Worm (Caenorhabditis elegans) whole organism, dauer: ENCODE measurements around the gene ZK721.3.

Source experiments
- unc-62 ChIP-seq: sonication (generic microtip); optimal IDR thresholded peaks from 2 replicates; lab custom pipeline; 2017; ENCODE audit warnings: missing biosample characterization, missing genetic modification reagents, missing genetic modification characterization

ZK721.3 gene

ce11 chrX:8811916-8812315 lies 27.6 kb downstream of the ZK721.3 start, which contains the start of gene cnnm-2:
cnnm-2 (plus strand) TSS chrX:8812105.
- TF ChIP-seq unc-62 (GFP tag; lab: Kevin White, UChicago): no peak

- no peak for TF ChIP-seq unc-62 (GFP tag; lab: Kevin White, UChicago)
Observed at ce11 chrX:8817929-8818328, 33.6 kb downstream of the ZK721.3 start.

ce11 chrX:8819815-8820415 lies 35.6 kb downstream of the ZK721.3 start:
- no peak for TF ChIP-seq unc-62 (GFP tag; lab: Kevin White, UChicago)

ce11 chrX:8820643-8821042 lies 36.3 kb downstream of the ZK721.3 start:
- no peak for TF ChIP-seq unc-62 (GFP tag; lab: Kevin White, UChicago)

ce11 chrX:8824437-8824836 lies 40.1 kb downstream of the ZK721.3 start, which contains the start of gene ifd-1:
ifd-1 (minus strand) TSS chrX:8824448.
- TF ChIP-seq unc-62 (GFP tag; lab: Kevin White, UChicago): no peak

ce11 chrX:8828365-8828764 lies 44.0 kb downstream of the ZK721.3 start, which contains the start of gene rcs-1:
rcs-1 (minus strand) TSS chrX:8828540.
- no peak for TF ChIP-seq unc-62 (GFP tag; lab: Kevin White, UChicago)

- TF ChIP-seq unc-62 (GFP tag; lab: Kevin White, UChicago): no peak
Observed at ce11 chrX:8831162-8831561, 46.8 kb downstream of the ZK721.3 start, which contains the start of gene C28G1.6. C28G1.6 (minus strand) TSS chrX:8831262.

- TF ChIP-seq unc-62 (GFP tag; lab: Kevin White, UChicago): no peak
Observed at ce11 chrX:8835405-8835804, 51.1 kb downstream of the ZK721.3 start, which contains the start of gene sec-15. sec-15 (minus strand) TSS chrX:8835715.

- no peak for TF ChIP-seq unc-62 (GFP tag; lab: Kevin White, UChicago)
Observed at ce11 chrX:8835887-8836348, 51.6 kb downstream of the ZK721.3 start, which contains the start of gene C28G1.2. C28G1.2 (plus strand) TSS chrX:8836016.
